Worm (Caenorhabditis elegans) whole organism, L4 larva: ENCODE results near the gene srh-74.

ENCODE experiments used
- D1046.2 ChIP-seq: fragments of 200-800 bp; sonication (Bioruptor generic); IDR thresholded peaks from 2 replicates; pipeline ENCODE4 v1.3.6; 2022; ENCODE audit warnings: missing genetic modification characterization, missing compliant biosample characterization
- F26F4.8 ChIP-seq: fragments of 200-800 bp; sonication (Bioruptor generic); conservative IDR thresholded peaks from 2 replicates; pipeline ENCODE4 v1.3.6; 2022; ENCODE audit warnings: missing genetic modification characterization, missing compliant biosample characterization
- F44E2.7 ChIP-seq: fragments of 200-800 bp; sonication (Bioruptor generic); IDR thresholded peaks from 2 replicates; pipeline ENCODE4 v2.1.2; 2022; ENCODE audit warnings: missing genetic modification characterization, missing compliant biosample characterization
- R02D3.7 ChIP-seq: fragments of 150-350 bp; sonication (generic microtip); optimal IDR thresholded peaks from 3 replicates; lab custom pipeline; 2014; ENCODE audit warnings: missing biosample characterization, missing genetic modification characterization
- T26A8.4 ChIP-seq: fragments of 200-800 bp; sonication (Bioruptor generic); IDR thresholded peaks from 2 replicates; pipeline ENCODE4 v1.3.6; 2022; ENCODE audit warnings: missing genetic modification characterization, missing compliant biosample characterization
- ZK337.2 ChIP-seq: fragments of 200-800 bp; sonication (Bioruptor generic); IDR thresholded peaks from 2 replicates; pipeline ENCODE4 v1.3.6; 2022; ENCODE audit warnings: missing genetic modification reagents, missing genetic modification characterization, missing compliant biosample characterization
- ZK546.5 ChIP-seq, 2 experiments: sonication (generic microtip); optimal IDR thresholded peaks; 2 replicates each; lab custom pipeline; 2017; ENCODE audit warnings: missing biosample characterization in 2 of 2, missing genetic modification characterization in 2 of 2
- aha-1 ChIP-seq: fragments of 150-350 bp; peaks from one replicate; lab custom pipeline; 2014; ENCODE audit warnings: missing biosample characterization, missing genetic modification characterization
- aly-2 ChIP-seq: sonication (generic microtip); optimal IDR thresholded peaks from 2 replicates; lab custom pipeline; 2018; ENCODE audit warnings: missing biosample characterization, missing genetic modification characterization
- arid-1 ChIP-seq: fragments of 200-800 bp; sonication (Bioruptor generic); conservative IDR thresholded peaks from 2 replicates; pipeline ENCODE4 v1.3.6; 2022; ENCODE audit warnings: missing genetic modification reagents, missing genetic modification characterization, missing compliant biosample characterization
- attf-4 ChIP-seq: sonication (generic microtip); optimal IDR thresholded peaks from 3 replicates; lab custom pipeline; 2017; ENCODE audit warnings: missing biosample characterization, missing genetic modification characterization
- ceh-28 ChIP-seq: fragments of 150-350 bp; optimal IDR thresholded peaks from 2 replicates; lab custom pipeline; 2014; ENCODE audit warnings: missing biosample characterization, missing genetic modification reagents, missing genetic modification characterization
- ceh-82 ChIP-seq: sonication (generic microtip); optimal IDR thresholded peaks from 2 replicates; lab custom pipeline; 2017; ENCODE audit warnings: missing biosample characterization, missing genetic modification characterization
- ctbp-1 ChIP-seq: fragments of 200-800 bp; sonication (Bioruptor generic); IDR thresholded peaks from 2 replicates; pipeline ENCODE4 v1.3.6; 2022; ENCODE audit warnings: missing genetic modification reagents, missing genetic modification characterization, missing compliant biosample characterization
- daf-16 ChIP-seq, 3 experiments: sonication (generic microtip); optimal IDR thresholded peaks; 2 replicates each; lab custom pipeline; 2016 to 2017; ENCODE audit warnings: missing genetic modification characterization in 3 of 3, missing genetic modification reagents in 3 of 3, mild to moderate bottlenecking in 2 of 3, missing compliant biosample characterization in 2 of 3, missing biosample characterization in 1 of 3, moderate library complexity in 1 of 3
- daf-19 ChIP-seq: fragments of 200-800 bp; sonication (Bioruptor generic); conservative IDR thresholded peaks from 2 replicates; pipeline ENCODE4 v1.3.6; 2022; ENCODE audit warnings: missing genetic modification characterization, missing compliant biosample characterization
- daf-8 ChIP-seq: fragments of 200-800 bp; sonication (Bioruptor generic); IDR thresholded peaks from 2 replicates; pipeline ENCODE4 v1.3.6; 2022; ENCODE audit warnings: missing genetic modification characterization, missing compliant biosample characterization
- dmd-6 ChIP-seq: fragments of 200-800 bp; sonication (Bioruptor generic); IDR thresholded peaks from 2 replicates; pipeline ENCODE4 v1.3.6; 2022; ENCODE audit warnings: missing genetic modification reagents, missing genetic modification characterization, missing compliant biosample characterization
- dmd-8 ChIP-seq: fragments of 200-800 bp; sonication (Bioruptor generic); IDR thresholded peaks from 2 replicates; pipeline ENCODE4 v1.3.6; 2022; ENCODE audit warnings: missing genetic modification characterization, missing compliant biosample characterization
- dpl-1 ChIP-seq: fragments of 150-350 bp; optimal IDR thresholded peaks from 2 replicates; lab custom pipeline; 2014; ENCODE audit warnings: missing biosample characterization, missing genetic modification reagents, missing genetic modification characterization
- duxl-1 ChIP-seq: sonication (generic microtip); optimal IDR thresholded peaks from 2 replicates; lab custom pipeline; 2016; ENCODE audit warnings: mild to moderate bottlenecking, missing genetic modification characterization, moderate library complexity, missing compliant biosample characterization; ENCODE audit not compliant: poor library complexity
- dve-1 ChIP-seq: sonication (generic microtip); optimal IDR thresholded peaks from 2 replicates; lab custom pipeline; 2017; ENCODE audit warnings: antibody characterized with exemption, mild to moderate bottlenecking, missing genetic modification characterization, missing compliant biosample characterization; ENCODE audit not compliant: insufficient read depth
- egl-27 ChIP-seq: sonication (generic microtip); optimal IDR thresholded peaks from 3 replicates; lab custom pipeline; 2017; ENCODE audit warnings: missing biosample characterization, missing genetic modification reagents, missing genetic modification characterization
- egl-43 ChIP-seq: fragments of 200-800 bp; sonication (Bioruptor generic); IDR thresholded peaks from 2 replicates; pipeline ENCODE4 v1.3.6; 2022; ENCODE audit warnings: missing genetic modification reagents, missing genetic modification characterization, missing compliant biosample characterization
- hif-1 ChIP-seq, 2 experiments: sonication (generic microtip); optimal IDR thresholded peaks; 2 replicates each; lab custom pipeline; 2016 to 2017; ENCODE audit warnings: missing compliant biosample characterization in 2 of 2, missing genetic modification characterization in 2 of 2, missing genetic modification reagents in 2 of 2, missing genotype in 2 of 2, mild to moderate bottlenecking in 1 of 2
- hmg-1.1 ChIP-seq: fragments of 200-800 bp; sonication (Bioruptor generic); IDR thresholded peaks from 2 replicates; pipeline ENCODE4 v1.3.6; 2022; ENCODE audit warnings: missing genetic modification reagents, missing genetic modification characterization, missing compliant biosample characterization
- lin-13 ChIP-seq: fragments of 150-350 bp; optimal IDR thresholded peaks from 2 replicates; lab custom pipeline; 2014; ENCODE audit warnings: missing biosample characterization, missing genetic modification reagents, missing genetic modification characterization
- lin-15B ChIP-seq: fragments of 150-350 bp; sonication (generic microtip); optimal IDR thresholded peaks from 3 replicates; lab custom pipeline; 2014; ENCODE audit warnings: missing biosample characterization, missing genetic modification characterization
- lin-29 ChIP-seq: fragments of 200-800 bp; sonication (Bioruptor generic); IDR thresholded peaks from 2 replicates; pipeline ENCODE4 v1.3.6; 2022; ENCODE audit warnings: missing genetic modification reagents, missing genetic modification characterization, missing compliant biosample characterization
- lin-38 ChIP-seq: fragments of 200-800 bp; sonication (Bioruptor generic); IDR thresholded peaks from 2 replicates; pipeline ENCODE4 v1.3.6; 2022; ENCODE audit warnings: missing genetic modification reagents, missing genetic modification characterization, missing compliant biosample characterization
- mes-2 ChIP-seq: sonication (generic microtip); optimal IDR thresholded peaks from 2 replicates; lab custom pipeline; 2016; ENCODE audit warnings: missing genotype, mild to moderate bottlenecking, missing genetic modification characterization, missing compliant biosample characterization; ENCODE audit not compliant: poor library complexity, severe bottlenecking
- mxl-2 ChIP-seq: fragments of 200-800 bp; sonication (Bioruptor generic); conservative IDR thresholded peaks from 2 replicates; pipeline ENCODE4 v1.3.6; 2022; ENCODE audit warnings: missing genetic modification reagents, missing genetic modification characterization, missing compliant biosample characterization
- nhr-11 ChIP-seq: fragments of 150-350 bp; optimal IDR thresholded peaks from 2 replicates; lab custom pipeline; 2014; ENCODE audit warnings: missing biosample characterization, missing genetic modification characterization
- nhr-111 ChIP-seq: fragments of 200-800 bp; sonication (Bioruptor generic); optimal IDR thresholded peaks from 2 replicates; lab custom pipeline; 2018; ENCODE audit warnings: mild to moderate bottlenecking, missing genetic modification characterization, missing compliant biosample characterization
- nhr-237 ChIP-seq: sonication (generic microtip); optimal IDR thresholded peaks from 2 replicates; lab custom pipeline; 2017; ENCODE audit warnings: missing biosample characterization, missing genetic modification characterization
- nhr-28 ChIP-seq: fragments of 150-350 bp; optimal IDR thresholded peaks from 2 replicates; lab custom pipeline; 2014; ENCODE audit warnings: missing biosample characterization, missing genetic modification characterization
- nhr-42 ChIP-seq: fragments of 200-800 bp; sonication (Bioruptor generic); IDR thresholded peaks from 2 replicates; pipeline ENCODE4 v1.3.6; 2022; ENCODE audit warnings: missing genetic modification characterization, missing compliant biosample characterization
- nhr-76 ChIP-seq: fragments of 150-350 bp; optimal IDR thresholded peaks from 2 replicates; lab custom pipeline; 2014; ENCODE audit warnings: missing biosample characterization, missing genetic modification characterization
- rbr-2 ChIP-seq: sonication (generic microtip); optimal IDR thresholded peaks from 2 replicates; lab custom pipeline; 2016; ENCODE audit warnings: missing genotype, missing genetic modification characterization, missing compliant biosample characterization
- saeg-2 ChIP-seq: fragments of 200-800 bp; sonication (Bioruptor generic); IDR thresholded peaks from 2 replicates; pipeline ENCODE4 v1.3.6; 2022; ENCODE audit warnings: missing genetic modification reagents, missing genetic modification characterization, missing compliant biosample characterization
- sdz-12 ChIP-seq: fragments of 200-800 bp; sonication (Bioruptor generic); optimal IDR thresholded peaks from 2 replicates; lab custom pipeline; 2018; ENCODE audit warnings: mild to moderate bottlenecking, missing genetic modification characterization, missing compliant biosample characterization
- spr-1 ChIP-seq: sonication (generic microtip); optimal IDR thresholded peaks from 2 replicates; lab custom pipeline; 2016; ENCODE audit warnings: mild to moderate bottlenecking, missing genetic modification characterization, missing compliant biosample characterization
- unc-130 ChIP-seq: sonication (generic microtip); optimal IDR thresholded peaks from 2 replicates; lab custom pipeline; 2016; ENCODE audit warnings: missing genetic modification reagents, missing genetic modification characterization, missing compliant biosample characterization
- unc-39 ChIP-seq: sonication (generic microtip); optimal IDR thresholded peaks from 2 replicates; lab custom pipeline; 2017; ENCODE audit warnings: missing biosample characterization, missing genetic modification characterization
- unc-62 ChIP-seq, 3 experiments: fragments of 150-350 bp in 1 of 3; sonication (generic microtip); optimal IDR thresholded peaks in 2 of 3; peaks in 1 of 3; 1 replicate in 1 of 3; 2 replicates in 2 of 3; lab custom pipeline; 2014 to 2017; ENCODE audit warnings: missing biosample characterization in 3 of 3, missing genetic modification characterization in 3 of 3, missing genetic modification reagents in 3 of 3, missing genotype in 1 of 3
- zip-11 ChIP-seq: fragments of 200-800 bp; sonication (Bioruptor generic); IDR thresholded peaks from 2 replicates; pipeline ENCODE4 v1.3.6; 2022; ENCODE audit warnings: missing genetic modification characterization, missing compliant biosample characterization

srh-74 gene

ce11 chrV:11082475-11082874 lies 33.9 kb upstream of the srh-74 start (continued):
- TF ChIP-seq dve-1 (tag; lab: Kevin White, UChicago) (peak; percentile 11), mxl-2 (GFP tag; lab: Robert Waterston, UW) (no peak), dmd-8 (GFP tag; lab: Robert Waterston, UW) (0 out of 2 replicates have a peak, but pooled peaks have one; percentile 9), rbr-2 (tag; lab: Kevin White, UChicago) (no peak), T26A8.4 (GFP tag; lab: Robert Waterston, UW) (peak; percentile 58), lin-38 (GFP tag; lab: Robert Waterston, UW) (0 out of 2 replicates have a peak, but pooled peaks have one; percentile 7), unc-62 (GFP tag; optimal IDR thresholded peaks at IDR 0.05 in 1 of 2; lab: Kevin White, UChicago) (peak in 1 of 2 experiments; percentile 94), unc-62 (tag; optimal IDR thresholded peaks at IDR 0.05; lab: Kevin White, UChicago) (no peak), dmd-6 (GFP tag; lab: Robert Waterston, UW) (peak; percentile 32; the same call in 1 of the 2 replicates), saeg-2 (no peak), daf-16 (GFP tag; optimal IDR thresholded peaks at IDR 0.05; lab: Kevin White, UChicago) (peak in 1 of 2 experiments; percentile 96), daf-16 (tag; optimal IDR thresholded peaks at IDR 0.05; lab: Kevin White, UChicago) (no peak), lin-13 (GFP tag; lab: Kevin White, UChicago) (peak; percentile 16), hmg-1.1 (GFP tag; lab: Robert Waterston, UW) (no peak), attf-4 (no peak), lin-29 (GFP tag; lab: Robert Waterston, UW) (no peak; the same call in 1 of the 2 replicates), ceh-82 (tag; lab: Kevin White, UChicago) (no peak), aly-2 (tag; lab: Kevin White, UChicago) (no peak), sdz-12 (GFP tag; lab: Kevin White, UChicago) (peak; percentile 21), ZK546.5 (tag; optimal IDR thresholded peaks at IDR 0.05; lab: Kevin White, UChicago) (no peak), unc-39 (tag; lab: Kevin White, UChicago) (no peak)
- TF ChIP-seq, all 104 proteins: peak for 18

DNA sequence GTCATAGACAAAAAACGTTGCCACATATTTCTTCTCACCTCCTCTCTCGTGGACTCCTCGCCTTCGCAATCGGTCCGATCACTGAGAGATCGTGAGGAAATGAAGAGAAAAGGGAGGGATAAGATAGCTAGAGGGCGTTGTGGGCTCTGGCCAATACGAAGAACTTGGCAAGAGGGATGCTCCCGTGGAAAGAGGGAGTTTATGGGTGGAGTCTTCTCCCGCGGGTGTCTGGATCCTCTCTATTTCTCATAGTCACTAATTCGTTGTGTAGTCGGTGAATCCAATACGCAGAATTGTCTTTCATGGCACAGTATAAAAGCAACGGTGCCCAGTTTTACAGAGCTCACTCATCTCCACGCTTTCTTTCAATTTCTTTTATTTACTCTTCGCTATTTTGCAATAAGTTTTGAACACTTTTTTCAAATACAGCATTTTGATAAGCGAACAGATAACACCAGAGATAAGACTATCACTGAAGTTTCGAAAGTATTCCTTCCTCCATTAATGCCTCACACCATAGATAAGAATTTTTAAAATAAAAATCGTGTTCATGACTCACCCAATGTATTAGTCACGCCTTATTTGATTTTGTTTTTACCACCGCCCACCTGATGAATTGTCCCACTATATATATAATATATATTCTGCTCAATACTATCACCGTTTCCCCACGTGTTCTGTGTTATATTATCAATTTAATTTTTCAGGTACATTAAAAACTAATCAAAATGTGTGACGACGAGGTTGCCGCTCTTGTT lies 31.9 kb upstream of the srh-74 start, which contains the start of gene act-1:
Gene act-1, plus strand, starts transcription at position 708 of the 758 bp plus-strand sequence.
- TF ChIP-seq nhr-28 (peak; percentile 66), daf-19 (no peak; the same call in 1 of the 2 replicates), hif-1 (tag; optimal IDR thresholded peaks at IDR 0.05; lab: Kevin White, UChicago) (no peak), nhr-237 (no peak), ZK546.5 (tag; optimal IDR thresholded peaks at IDR 0.05; lab: Kevin White, UChicago) (no peak), ctbp-1 (0 out of 2 replicates have a peak, but pooled peaks have one; percentile 61), dmd-8 (GFP tag; lab: Robert Waterston, UW) (no peak), aha-1 (tag; lab: Kevin White, UChicago) (no peak), hmg-1.1 (GFP tag; lab: Robert Waterston, UW) (0 out of 2 replicates have a peak, but pooled peaks have one; percentile 33), daf-8 (GFP tag; lab: Robert Waterston, UW) (no peak), F26F4.8 (GFP tag; lab: Robert Waterston, UW) (no peak), zip-11 (GFP tag; lab: Robert Waterston, UW) (no peak), daf-16 (GFP tag; optimal IDR thresholded peaks at IDR 0.05; lab: Kevin White, UChicago) (peak in 1 of 2 experiments; percentile 95), daf-16 (tag; optimal IDR thresholded peaks at IDR 0.05; lab: Kevin White, UChicago) (no peak), aly-2 (tag; lab: Kevin White, UChicago) (no peak), nhr-76 (tag; lab: Kevin White, UChicago) (no peak), R02D3.7 (tag; lab: Kevin White, UChicago) (no peak), D1046.2 (no peak), lin-15B (tag; lab: Kevin White, UChicago) (no peak), egl-27 (tag; lab: Kevin White, UChicago) (no peak), ceh-28 (tag; lab: Kevin White, UChicago) (no peak), nhr-111 (GFP tag; lab: Kevin White, UChicago) (no peak), arid-1 (0 out of 2 replicates have a peak, but pooled peaks have one; percentile 4), dpl-1 (no peak), nhr-11 (tag; lab: Kevin White, UChicago) (peak; percentile 73), egl-43 (GFP tag; lab: Robert Waterston, UW) (no peak; the same call in 1 of the 2 replicates), ZK337.2 (GFP tag; lab: Robert Waterston, UW) (no peak), unc-130 (GFP tag; lab: Kevin White, UChicago) (no peak), duxl-1 (tag; lab: Kevin White, UChicago) (no peak), mes-2 (tag; lab: Kevin White, UChicago) (no peak), nhr-42 (GFP tag; lab: Robert Waterston, UW) (no peak), spr-1 (tag; lab: Kevin White, UChicago) (no peak), mxl-2 (GFP tag; lab: Robert Waterston, UW) (no peak), F44E2.7 (GFP tag; lab: Robert Waterston, UW) (no peak)
